Worm (Caenorhabditis elegans) whole organism, L1 larva: ENCODE data around the gene nifk-1.

ENCODE experiments used
- C04F5.9 ChIP-seq: sonication (generic microtip); optimal IDR thresholded peaks from 2 replicates; lab custom pipeline; 2016; ENCODE audit warnings: missing genetic modification characterization, missing compliant biosample characterization
- C34B4.2 ChIP-seq: sonication (generic microtip); optimal IDR thresholded peaks from 2 replicates; lab custom pipeline; 2017; ENCODE audit warnings: mild to moderate bottlenecking, missing genetic modification characterization, missing compliant biosample characterization
- F16B12.6 ChIP-seq: fragments of 150-350 bp; optimal IDR thresholded peaks from 2 replicates; lab custom pipeline; 2014; ENCODE audit warnings: missing biosample characterization, missing genetic modification characterization
- Y116A8C.19 ChIP-seq: sonication (generic microtip); optimal IDR thresholded peaks from 2 replicates; lab custom pipeline; 2016; ENCODE audit warnings: missing compliant biosample characterization, missing genetic modification characterization, borderline replicate concordance
- aha-1 ChIP-seq: fragments of 150-350 bp; optimal IDR thresholded peaks from 2 replicates; lab custom pipeline; 2014; ENCODE audit warnings: missing biosample characterization, missing genetic modification characterization
- aly-2 ChIP-seq: fragments of 150-350 bp; optimal IDR thresholded peaks from 2 replicates; lab custom pipeline; 2014; ENCODE audit warnings: missing biosample characterization, missing genetic modification characterization
- ceh-82 ChIP-seq, 3 experiments: fragments of 150-350 bp in 1 of 3; sonication (generic microtip) in 2 of 3; optimal IDR thresholded peaks; 2 replicates each; lab custom pipeline; 2014 to 2017; ENCODE audit warnings: missing biosample characterization in 3 of 3, missing genetic modification characterization in 3 of 3
- ceh-88 ChIP-seq: fragments of 200-800 bp; sonication (Bioruptor generic); IDR thresholded peaks from 2 replicates; pipeline ENCODE4 v1.3.6; 2022; ENCODE audit warnings: missing genetic modification characterization, missing compliant biosample characterization
- ceh-90 ChIP-seq: sonication (generic microtip); optimal IDR thresholded peaks from 2 replicates; lab custom pipeline; 2016; ENCODE audit warnings: missing genetic modification characterization, missing compliant biosample characterization
- dpl-1 ChIP-seq, 3 experiments: fragments of 150-350 bp in 2 of 3; sonication (generic microtip) in 1 of 3; optimal IDR thresholded peaks; 2 replicates each; lab custom pipeline; 2014 to 2017; ENCODE audit warnings: missing biosample characterization in 3 of 3, missing genetic modification characterization in 3 of 3, missing genetic modification reagents in 3 of 3
- dsc-1 ChIP-seq: sonication (generic microtip); optimal IDR thresholded peaks from 2 replicates; lab custom pipeline; 2016; ENCODE audit warnings: mild to moderate bottlenecking, missing genetic modification characterization, missing compliant biosample characterization
- egl-13 ChIP-seq: sonication (generic microtip); optimal IDR thresholded peaks from 2 replicates; lab custom pipeline; 2016; ENCODE audit warnings: missing genotype, missing genetic modification reagents, missing genetic modification characterization, missing compliant biosample characterization
- elt-2 ChIP-seq: sonication (generic microtip); optimal IDR thresholded peaks from 2 replicates; lab custom pipeline; 2016; ENCODE audit warnings: missing genetic modification characterization, mild to moderate bottlenecking, inconsistent platforms, missing compliant biosample characterization, missing genetic modification reagents
- elt-3 ChIP-seq, 6 experiments: fragments of 150-350 bp in 1 of 6; sonication (generic microtip); optimal IDR thresholded peaks; 2 replicates each; lab custom pipeline; 2017 to 2018; ENCODE audit warnings: missing biosample characterization in 6 of 6, missing genetic modification characterization in 6 of 6, inconsistent platforms in 1 of 6
- fos-1 ChIP-seq: fragments of 150-350 bp; optimal IDR thresholded peaks from 2 replicates; lab custom pipeline; 2014; ENCODE audit warnings: missing biosample characterization, missing genetic modification characterization
- hlh-17 ChIP-seq: fragments of 200-800 bp; sonication (Bioruptor generic); optimal IDR thresholded peaks from 2 replicates; lab custom pipeline; 2018; ENCODE audit warnings: missing genetic modification characterization, mild to moderate bottlenecking, missing compliant biosample characterization, moderate library complexity, borderline replicate concordance
- hpl-2 ChIP-seq: fragments of 150-350 bp; optimal IDR thresholded peaks from 2 replicates; lab custom pipeline; 2014; ENCODE audit warnings: missing biosample characterization, missing genetic modification reagents, missing genetic modification characterization
- isw-1 ChIP-seq: fragments of 200-800 bp; sonication (Bioruptor generic); IDR thresholded peaks from 2 replicates; pipeline ENCODE4 v1.3.6; 2022; ENCODE audit warnings: missing genetic modification characterization, missing compliant biosample characterization
- lin-14 ChIP-seq: fragments of 200-800 bp; sonication (Bioruptor generic); optimal IDR thresholded peaks from 2 replicates; lab custom pipeline; 2018; ENCODE audit warnings: mild to moderate bottlenecking, missing genetic modification characterization, moderate library complexity, missing compliant biosample characterization
- lin-15B ChIP-seq: fragments of 150-350 bp; sonication (generic microtip); optimal IDR thresholded peaks from 3 replicates; lab custom pipeline; 2014; ENCODE audit warnings: missing biosample characterization, missing genetic modification characterization
- lin-35 ChIP-seq, 2 experiments: fragments of 150-350 bp; optimal IDR thresholded peaks; 2 replicates each; lab custom pipeline; 2014; ENCODE audit warnings: missing biosample characterization in 2 of 2, missing genetic modification characterization in 2 of 2, missing genetic modification reagents in 2 of 2
- lin-39 ChIP-seq: fragments of 150-350 bp; optimal IDR thresholded peaks from 2 replicates; lab custom pipeline; 2014; ENCODE audit warnings: missing biosample characterization, missing genetic modification reagents, missing genetic modification characterization
- lsy-2 ChIP-seq, 2 experiments: fragments of 150-350 bp; optimal IDR thresholded peaks; 2 replicates each; lab custom pipeline; 2014; ENCODE audit warnings: missing biosample characterization in 2 of 2, missing genetic modification characterization in 2 of 2
- mab-9 ChIP-seq: fragments of 200-800 bp; sonication (Bioruptor generic); IDR thresholded peaks from 2 replicates; pipeline ENCODE4 v1.3.6; 2022; ENCODE audit warnings: missing genetic modification reagents, missing genetic modification characterization, missing compliant biosample characterization
- mdl-1 ChIP-seq, 2 experiments: fragments of 150-350 bp; optimal IDR thresholded peaks; 2 replicates each; lab custom pipeline; 2014 to 2017; ENCODE audit warnings: missing biosample characterization in 2 of 2, missing genetic modification characterization in 2 of 2, inconsistent platforms in 1 of 2
- mef-2 ChIP-seq: fragments of 150-350 bp; optimal IDR thresholded peaks from 2 replicates; lab custom pipeline; 2014; ENCODE audit warnings: missing biosample characterization, missing genetic modification characterization
- mep-1 ChIP-seq: fragments of 150-350 bp; optimal IDR thresholded peaks from 2 replicates; lab custom pipeline; 2014; ENCODE audit warnings: missing biosample characterization, missing genetic modification characterization
- nhr-11 ChIP-seq: fragments of 150-350 bp; optimal IDR thresholded peaks from 2 replicates; lab custom pipeline; 2014; ENCODE audit warnings: missing biosample characterization, missing genetic modification characterization
- nhr-12 ChIP-seq: sonication (generic microtip); optimal IDR thresholded peaks from 2 replicates; lab custom pipeline; 2017; ENCODE audit warnings: missing biosample characterization, missing genetic modification characterization
- nhr-20 ChIP-seq: sonication (generic microtip); optimal IDR thresholded peaks from 2 replicates; lab custom pipeline; 2016; ENCODE audit warnings: mild to moderate bottlenecking, missing genetic modification characterization, missing compliant biosample characterization
- nhr-237 ChIP-seq: fragments of 150-350 bp; optimal IDR thresholded peaks from 2 replicates; lab custom pipeline; 2014; ENCODE audit warnings: missing biosample characterization, missing genetic modification characterization
- nhr-28 ChIP-seq: fragments of 150-350 bp; optimal IDR thresholded peaks from 2 replicates; lab custom pipeline; 2014; ENCODE audit warnings: missing biosample characterization, missing genetic modification characterization
- nhr-71 ChIP-seq: sonication (generic microtip); optimal IDR thresholded peaks from 2 replicates; lab custom pipeline; 2016; ENCODE audit warnings: mild to moderate bottlenecking, missing genetic modification characterization, moderate library complexity, missing compliant biosample characterization
- nhr-84 ChIP-seq: sonication (generic microtip); optimal IDR thresholded peaks from 2 replicates; lab custom pipeline; 2017; ENCODE audit warnings: missing biosample characterization, missing genetic modification characterization
- nhr-85 ChIP-seq: sonication (generic microtip); peaks from one replicate; lab custom pipeline; 2016; ENCODE audit warnings: missing genetic modification characterization, inconsistent platforms, missing compliant biosample characterization
- pag-3 ChIP-seq: sonication (generic microtip); optimal IDR thresholded peaks from 2 replicates; lab custom pipeline; 2017; ENCODE audit warnings: missing genetic modification characterization, mild to moderate bottlenecking, missing compliant biosample characterization, antibody characterized with exemption, borderline replicate concordance; ENCODE audit not compliant: insufficient read depth
- pax-3 ChIP-seq: fragments of 200-800 bp; sonication (Bioruptor generic); optimal IDR thresholded peaks from 2 replicates; lab custom pipeline; 2018; ENCODE audit warnings: mild to moderate bottlenecking, missing genetic modification characterization, moderate library complexity, missing compliant biosample characterization
- pqm-1 ChIP-seq: sonication (generic microtip); optimal IDR thresholded peaks from 3 replicates; lab custom pipeline; 2017; ENCODE audit warnings: missing biosample characterization, missing genetic modification characterization
- rnt-1 ChIP-seq: sonication (generic microtip); optimal IDR thresholded peaks from 2 replicates; lab custom pipeline; 2016; ENCODE audit warnings: mild to moderate bottlenecking, missing genetic modification characterization, moderate library complexity, missing compliant biosample characterization
- skn-1 ChIP-seq: fragments of 150-350 bp; optimal IDR thresholded peaks from 2 replicates; lab custom pipeline; 2014; ENCODE audit warnings: missing biosample characterization, missing genetic modification characterization
- snpc-4 ChIP-seq: fragments of 150-350 bp; optimal IDR thresholded peaks from 2 replicates; lab custom pipeline; 2014; ENCODE audit warnings: missing biosample characterization, missing genetic modification characterization
- snu-23 ChIP-seq: sonication (generic microtip); optimal IDR thresholded peaks from 2 replicates; lab custom pipeline; 2016; ENCODE audit warnings: missing genetic modification characterization, missing compliant biosample characterization
- sptf-1 ChIP-seq: fragments of 150-350 bp; optimal IDR thresholded peaks from 2 replicates; lab custom pipeline; 2014; ENCODE audit warnings: missing biosample characterization, missing genetic modification characterization
- sup-37 ChIP-seq: fragments of 200-800 bp; sonication (Bioruptor generic); optimal IDR thresholded peaks from 2 replicates; lab custom pipeline; 2018; ENCODE audit warnings: mild to moderate bottlenecking, missing genetic modification characterization, missing compliant biosample characterization
- tlp-1 ChIP-seq: fragments of 150-350 bp; optimal IDR thresholded peaks from 2 replicates; lab custom pipeline; 2014; ENCODE audit warnings: missing biosample characterization, missing genetic modification characterization
- unc-130 ChIP-seq: fragments of 150-350 bp; optimal IDR thresholded peaks from 2 replicates; lab custom pipeline; 2017; ENCODE audit warnings: missing biosample characterization, missing genetic modification characterization, inconsistent platforms
- unc-30 ChIP-seq: sonication (generic microtip); optimal IDR thresholded peaks from 2 replicates; lab custom pipeline; 2017; ENCODE audit warnings: missing biosample characterization, missing genetic modification characterization
- unc-62 ChIP-seq: fragments of 150-350 bp; optimal IDR thresholded peaks from 2 replicates; lab custom pipeline; 2014; ENCODE audit warnings: missing biosample characterization, missing genetic modification reagents, missing genetic modification characterization
- unc-86 ChIP-seq: sonication (generic microtip); optimal IDR thresholded peaks from 2 replicates; lab custom pipeline; 2016; ENCODE audit warnings: missing genetic modification characterization, missing compliant biosample characterization
- unc-98 ChIP-seq: fragments of 200-800 bp; sonication (Bioruptor generic); IDR thresholded peaks from 2 replicates; pipeline ENCODE4 v1.3.6; 2022; ENCODE audit warnings: missing genetic modification characterization, missing compliant biosample characterization
- vab-15 ChIP-seq: sonication (generic microtip); optimal IDR thresholded peaks from 2 replicates; lab custom pipeline; 2017; ENCODE audit warnings: missing genotype, mild to moderate bottlenecking, missing genetic modification characterization, missing compliant biosample characterization
- xbp-1 ChIP-seq: sonication (generic microtip); optimal IDR thresholded peaks from 2 replicates; lab custom pipeline; 2016; ENCODE audit warnings: missing genetic modification characterization, missing compliant biosample characterization
- ztf-11 ChIP-seq, 2 experiments: sonication (generic microtip); optimal IDR thresholded peaks; 2 replicates each; lab custom pipeline; 2016 to 2017; ENCODE audit warnings: missing genetic modification characterization in 2 of 2, missing biosample characterization in 1 of 2, missing compliant biosample characterization in 1 of 2
- ztf-4 ChIP-seq: fragments of 150-350 bp; optimal IDR thresholded peaks from 2 replicates; lab custom pipeline; 2014; ENCODE audit warnings: missing biosample characterization, missing genetic modification characterization

The nifk-1 gene

DNA sequence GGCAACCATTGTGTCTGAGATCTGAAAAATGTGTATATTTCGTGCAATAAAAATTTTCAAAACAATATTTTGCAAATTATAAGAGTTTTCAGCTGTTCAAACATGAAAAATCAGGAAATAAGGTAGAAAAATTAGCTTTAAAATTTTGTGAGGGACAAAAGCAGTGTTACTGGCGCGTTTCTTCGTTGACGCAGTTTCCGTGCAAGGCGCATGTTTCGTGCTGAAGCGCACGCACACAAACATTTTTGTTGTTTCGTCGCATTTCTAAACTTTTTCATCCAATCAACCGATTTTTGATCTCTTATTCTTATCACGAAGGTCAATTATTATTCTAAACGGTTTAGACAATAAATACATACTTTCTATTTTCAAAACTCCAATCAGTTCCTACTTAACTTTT, at the start of gene nifk-1:
Gene nifk-1, minus strand, starts transcription at position 27 of the 400 bp plus-strand sequence.
- peak; percentile 83 for TF ChIP-seq nhr-85
- peak; percentile 19 for TF ChIP-seq lin-15B
- no peak for TF ChIP-seq nhr-237 (tag; lab: Kevin White, UChicago)
- TF ChIP-seq vab-15 (tag; lab: Kevin White, UChicago) = no peak
- no peak for TF ChIP-seq sup-37 (GFP tag; lab: Kevin White, UChicago)
- no peak for TF ChIP-seq unc-86 (tag; lab: Kevin White, UChicago)
- TF ChIP-seq nhr-11 (tag; lab: Kevin White, UChicago) = no peak
- TF ChIP-seq pqm-1 = no peak
- no peak for TF ChIP-seq lin-14 (GFP tag; lab: Kevin White, UChicago)
- no peak for TF ChIP-seq elt-2 (tag; lab: Kevin White, UChicago)
- TF ChIP-seq Y116A8C.19 = no peak
- TF ChIP-seq nhr-28 (tag; lab: Kevin White, UChicago) = no peak
- TF ChIP-seq elt-3 (tag; optimal IDR thresholded peaks at IDR 0.05; lab: Kevin White, UChicago) = peak in 2 of 6 experiments; percentile 55 to 81
- TF ChIP-seq mdl-1 (tag; optimal IDR thresholded peaks at IDR 0.05; lab: Kevin White, UChicago) = peak in 1 of 2 experiments; percentile 31
- TF ChIP-seq aha-1 (tag; lab: Kevin White, UChicago) = no peak
- no peak for TF ChIP-seq unc-98 (GFP tag; lab: Robert Waterston, UW)
- TF ChIP-seq pax-3 = no peak
- TF ChIP-seq rnt-1 (tag; lab: Kevin White, UChicago) = peak; percentile 67
- TF ChIP-seq hlh-17 (GFP tag; lab: Kevin White, UChicago) = no peak
- peak; percentile 48 for TF ChIP-seq xbp-1
- no peak for TF ChIP-seq hpl-2 (GFP tag; lab: Kevin White, UChicago)
- no peak for TF ChIP-seq mef-2
- no peak for TF ChIP-seq lin-39 (tag; lab: Kevin White, UChicago)
- TF ChIP-seq skn-1 (tag; lab: Kevin White, UChicago) = peak; percentile 28
- no peak for TF ChIP-seq ceh-90
- no peak for TF ChIP-seq C04F5.9 (tag; lab: Kevin White, UChicago)
- no peak for TF ChIP-seq tlp-1 (tag; lab: Kevin White, UChicago)
- no peak for TF ChIP-seq isw-1 (GFP tag; lab: Robert Waterston, UW)
- peak; percentile 73 for TF ChIP-seq nhr-71 (tag; lab: Kevin White, UChicago)
- peak; percentile 65 for TF ChIP-seq nhr-20 (tag; lab: Kevin White, UChicago)
- TF ChIP-seq lin-35 (GFP tag; optimal IDR thresholded peaks at IDR 0.05; lab: Kevin White, UChicago) = peak; percentile 75 to 86
- TF ChIP-seq ceh-82 (tag; optimal IDR thresholded peaks at IDR 0.05; lab: Kevin White, UChicago) = peak; percentile 23 to 59 (median 43)
- TF ChIP-seq mab-9 (GFP tag; lab: Robert Waterston, UW) = no peak
- peak; percentile 46 for TF ChIP-seq F16B12.6 (tag; lab: Kevin White, UChicago)
- peak; percentile 75 to 84 for TF ChIP-seq lsy-2 (tag; optimal IDR thresholded peaks at IDR 0.05; lab: Kevin White, UChicago)
- no peak for TF ChIP-seq pag-3
- no peak for TF ChIP-seq dsc-1 (tag; lab: Kevin White, UChicago)
- TF ChIP-seq fos-1 (tag; lab: Kevin White, UChicago) = peak; percentile 10
- no peak for TF ChIP-seq sptf-1 (tag; lab: Kevin White, UChicago)
- no peak for TF ChIP-seq nhr-12 (tag; lab: Kevin White, UChicago)
- TF ChIP-seq ztf-4 (tag; lab: Kevin White, UChicago) = no peak
- peak; percentile 49 for TF ChIP-seq unc-130
- no peak for TF ChIP-seq ztf-11 (tag; optimal IDR thresholded peaks at IDR 0.05; lab: Kevin White, UChicago)
- TF ChIP-seq snpc-4 (tag; lab: Kevin White, UChicago) = peak; percentile 15
- peak; percentile 61 for TF ChIP-seq snu-23
- no peak for TF ChIP-seq unc-62
- TF ChIP-seq ceh-88 = no peak
- peak; percentile 71 to 83 (median 80) for TF ChIP-seq dpl-1 (GFP tag; optimal IDR thresholded peaks at IDR 0.05; lab: Kevin White, UChicago)
- TF ChIP-seq C34B4.2 (tag; lab: Kevin White, UChicago) = no peak
- no peak for TF ChIP-seq aly-2 (tag; lab: Kevin White, UChicago)
- TF ChIP-seq mep-1 (tag; lab: Kevin White, UChicago) = peak; percentile 68
- no peak for TF ChIP-seq unc-30 (tag; lab: Kevin White, UChicago)
- TF ChIP-seq nhr-84 (tag; lab: Kevin White, UChicago) = no peak
- no peak for TF ChIP-seq egl-13 (tag; lab: Kevin White, UChicago)
